Fruit fly (Drosophila melanogaster) Kc167 (cell line): ENCODE measurements around the gene pHCl-1.

Source experiments
- Myc ChIP-seq: fragments of >200 bp; optimal IDR thresholded peaks from 2 replicates; lab custom pipeline; 2017; ENCODE audit warnings: missing external identifiers
- Sin3A ChIP-seq: fragments of >200 bp; optimal IDR thresholded peaks from 2 replicates; lab custom pipeline; 2018; ENCODE audit warnings: missing external identifiers
- h ChIP-seq: fragments of >200 bp; optimal IDR thresholded peaks from 3 replicates; lab custom pipeline; 2018; ENCODE audit warnings: missing external identifiers
- psq ChIP-seq: fragments of >200 bp; optimal IDR thresholded peaks from 2 replicates; lab custom pipeline; 2017; ENCODE audit warnings: missing external identifiers
- ttk ChIP-seq: sonication (Bioruptor generic); optimal IDR thresholded peaks from 2 replicates; lab custom pipeline; 2017; ENCODE audit warnings: missing external identifiers

DNA sequence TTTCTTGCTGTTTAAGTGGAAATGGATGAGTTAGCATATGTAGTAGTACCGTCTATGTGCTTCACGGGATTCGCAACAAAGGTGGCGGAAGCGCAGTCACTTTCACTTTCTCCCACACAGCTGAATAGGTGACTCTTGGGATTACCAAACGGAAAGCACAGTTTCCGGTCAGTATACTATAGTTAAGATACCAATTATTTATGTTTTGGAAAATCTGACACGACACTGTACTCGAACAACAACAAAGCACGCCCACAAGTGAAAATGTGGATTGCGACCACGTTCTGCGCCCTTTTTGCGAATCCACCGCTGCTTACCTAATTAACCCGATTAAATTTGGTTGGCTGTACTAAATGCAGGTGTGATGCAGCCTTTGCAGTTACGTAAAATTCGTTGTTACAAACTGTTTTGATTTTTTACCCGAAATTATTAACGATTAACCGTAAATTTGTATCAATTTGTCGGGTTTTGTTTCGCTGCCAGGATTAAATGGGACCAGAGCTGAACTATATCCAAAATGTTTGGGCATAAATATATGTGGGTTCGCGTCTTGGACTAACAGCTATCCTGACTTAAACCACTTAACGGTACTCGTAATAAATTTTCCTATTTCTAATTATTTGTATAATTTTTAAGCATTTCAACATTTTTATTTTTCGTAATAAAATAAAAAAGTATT, 63.8 kb downstream of the pHCl-1 start, which contains the start of gene CG18081:
- TF ChIP-seq psq (lab: Kevin White, UChicago), result no peak
- TF ChIP-seq Sin3A, result no peak
- no peak for TF ChIP-seq h (lab: Kevin White, UChicago)
- no peak for TF ChIP-seq Myc
- no peak for TF ChIP-seq ttk (lab: Kevin White, UChicago)
